Fruit fly (Drosophila melanogaster) whole organism, embryonic: ENCODE measurements around the gene Cpr64Ab.

Experiments used
- Asciz ChIP-seq: fragments of 200-800 bp; sonication (Bioruptor generic); optimal IDR thresholded peaks from 2 replicates; lab custom pipeline; 2017; ENCODE audit warnings: missing biosample characterization, mild to moderate bottlenecking, missing genetic modification characterization, missing genetic modification reagents
- CG14441 ChIP-seq: fragments of 200-800 bp; sonication (Bioruptor generic); IDR thresholded peaks from 2 replicates; pipeline ENCODE4 v1.3.6; 2022; ENCODE audit warnings: missing biosample characterization, missing genetic modification characterization
- CG17385 ChIP-seq: fragments of 200-800 bp; sonication (Bioruptor generic); optimal IDR thresholded peaks from 3 replicates; lab custom pipeline; 2018; ENCODE audit warnings: missing biosample characterization, mild to moderate bottlenecking, missing genetic modification characterization
- CG17612 ChIP-seq: fragments of 200-800 bp; sonication (Bioruptor generic); IDR thresholded peaks from 2 replicates; pipeline ENCODE4 v1.3.6; 2022; ENCODE audit warnings: missing biosample characterization, missing genetic modification characterization
- CG17912 ChIP-seq: fragments of 200-800 bp; sonication (Bioruptor generic); optimal IDR thresholded peaks from 2 replicates; lab custom pipeline; 2018; ENCODE audit warnings: missing biosample characterization, mild to moderate bottlenecking, missing genetic modification characterization
- CG1832 ChIP-seq: fragments of 200-800 bp; sonication (Bioruptor generic); optimal IDR thresholded peaks from 2 replicates; lab custom pipeline; 2017; ENCODE audit warnings: missing biosample characterization, mild to moderate bottlenecking, missing genetic modification characterization, inconsistent platforms
- CG18764 ChIP-seq: fragments of 200-800 bp; sonication (Bioruptor generic); optimal IDR thresholded peaks from 3 replicates; lab custom pipeline; 2016; ENCODE audit warnings: missing biosample characterization, missing genetic modification characterization
- CG2129 ChIP-seq: fragments of 200-800 bp; sonication (Bioruptor generic); IDR thresholded peaks from 2 replicates; pipeline ENCODE4 v1.3.6; 2022; ENCODE audit warnings: missing biosample characterization, missing genetic modification characterization; ENCODE audit not compliant: partially characterized antibody
- CG2875 ChIP-seq: fragments of 200-800 bp; sonication (Bioruptor generic); optimal IDR thresholded peaks from 2 replicates; lab custom pipeline; 2017; ENCODE audit warnings: missing biosample characterization, mild to moderate bottlenecking, missing genetic modification characterization, missing genetic modification reagents
- CG31224 ChIP-seq: fragments of 200-800 bp; sonication (Bioruptor generic); IDR thresholded peaks from 2 replicates; pipeline ENCODE4 v1.3.6; 2022; ENCODE audit warnings: missing biosample characterization, missing genetic modification characterization
- CG3163 ChIP-seq: fragments of 200-800 bp; sonication (Bioruptor generic); optimal IDR thresholded peaks from 3 replicates; lab custom pipeline; 2016; ENCODE audit warnings: missing biosample characterization, missing genetic modification characterization
- CG3407 ChIP-seq: fragments of 200-800 bp; sonication (Bioruptor generic); optimal IDR thresholded peaks from 2 replicates; lab custom pipeline; 2018; ENCODE audit warnings: missing biosample characterization, mild to moderate bottlenecking, missing genetic modification characterization
- CG42726 ChIP-seq: fragments of 200-800 bp; sonication (Bioruptor generic); IDR thresholded peaks from 2 replicates; pipeline ENCODE4 v1.3.6; 2022; ENCODE audit warnings: missing biosample characterization, missing genetic modification characterization; ENCODE audit not compliant: partially characterized antibody
- CG4707 ChIP-seq: fragments of 200-800 bp; sonication (Bioruptor generic); optimal IDR thresholded peaks from 2 replicates; lab custom pipeline; 2018; ENCODE audit warnings: missing biosample characterization, mild to moderate bottlenecking, missing genetic modification characterization, moderate library complexity
- CG6683 ChIP-seq: fragments of 200-800 bp; sonication (Bioruptor generic); optimal IDR thresholded peaks from 2 replicates; lab custom pipeline; 2017; ENCODE audit warnings: missing biosample characterization, mild to moderate bottlenecking, missing genetic modification characterization, missing genetic modification reagents
- CG7357 ChIP-seq: fragments of 200-800 bp; sonication (Bioruptor generic); IDR thresholded peaks from 3 replicates; pipeline ENCODE4 v1.3.6; 2022; ENCODE audit warnings: missing biosample characterization, missing genetic modification characterization
- CG8359 ChIP-seq: fragments of 200-800 bp; sonication (Bioruptor generic); optimal IDR thresholded peaks from 2 replicates; lab custom pipeline; 2017; ENCODE audit warnings: missing biosample characterization, mild to moderate bottlenecking, missing genetic modification characterization, borderline replicate concordance
- CoRest ChIP-seq: fragments of 200-800 bp; sonication (Bioruptor generic); optimal IDR thresholded peaks from 3 replicates; lab custom pipeline; 2018; ENCODE audit warnings: missing biosample characterization, mild to moderate bottlenecking, missing genetic modification characterization, moderate library complexity
- Doc2 ChIP-seq: fragments of 200-800 bp; sonication (Bioruptor generic); IDR thresholded peaks from 2 replicates; pipeline ENCODE4 v1.3.6; 2022; ENCODE audit warnings: missing biosample characterization, missing genetic modification characterization
- Ets65A ChIP-seq: fragments of 200-800 bp; sonication (Bioruptor generic); peaks from one replicate; lab custom pipeline; 2016; ENCODE audit warnings: missing biosample characterization, missing genetic modification characterization
- H15 ChIP-seq: fragments of 200-800 bp; sonication (Bioruptor generic); IDR thresholded peaks from 3 replicates; pipeline ENCODE4 v1.3.6; 2022; ENCODE audit warnings: missing biosample characterization, missing genetic modification characterization
- HmgD ChIP-seq: fragments of 200-800 bp; sonication (Bioruptor generic); optimal IDR thresholded peaks from 3 replicates; lab custom pipeline; 2016; ENCODE audit warnings: missing biosample characterization, missing genetic modification characterization
- HmgZ ChIP-seq: fragments of 200-800 bp; sonication (Bioruptor generic); optimal IDR thresholded peaks from 2 replicates; lab custom pipeline; 2018; ENCODE audit warnings: missing biosample characterization, mild to moderate bottlenecking, missing genetic modification characterization
- Hr78 ChIP-seq, 2 experiments: fragments of 200-800 bp in 1 of 2; fragments of >200 bp in 1 of 2; sonication (Bioruptor generic) in 1 of 2; optimal IDR thresholded peaks; 2 replicates each; lab custom pipeline; 2017 to 2019; ENCODE audit warnings: missing biosample characterization in 2 of 2, missing genetic modification characterization in 2 of 2, mild to moderate bottlenecking in 1 of 2, moderate library complexity in 1 of 2
- MTF-1 ChIP-seq: fragments of 200-800 bp; sonication (Bioruptor generic); optimal IDR thresholded peaks from 2 replicates; lab custom pipeline; 2018; ENCODE audit warnings: missing biosample characterization, mild to moderate bottlenecking, missing genetic modification characterization, borderline replicate concordance
- Mad ChIP-seq: fragments of 200-800 bp; sonication (Bioruptor generic); optimal IDR thresholded peaks from 2 replicates; lab custom pipeline; 2016; ENCODE audit warnings: missing biosample characterization, missing genetic modification characterization
- NfI ChIP-seq: fragments of 200-800 bp; sonication (Bioruptor generic); optimal IDR thresholded peaks from 3 replicates; lab custom pipeline; 2018; ENCODE audit warnings: missing biosample characterization, mild to moderate bottlenecking, missing genetic modification characterization, moderate library complexity
- PHDP ChIP-seq: fragments of 200-800 bp; sonication (Bioruptor generic); optimal IDR thresholded peaks from 3 replicates; lab custom pipeline; 2018; ENCODE audit warnings: missing biosample characterization, mild to moderate bottlenecking, missing genetic modification characterization, moderate library complexity
- Sox100B ChIP-seq: fragments of 200-800 bp; sonication (Bioruptor generic); optimal IDR thresholded peaks from 3 replicates; lab custom pipeline; 2018; ENCODE audit warnings: missing biosample characterization, mild to moderate bottlenecking, missing genetic modification characterization
- Taf1 ChIP-seq: fragments of 200-800 bp; sonication (Bioruptor generic); IDR thresholded peaks from 2 replicates; pipeline ENCODE4 v1.3.6; 2022; ENCODE audit warnings: missing biosample characterization, missing genetic modification characterization
- Usf ChIP-seq: fragments of 200-800 bp; sonication (Bioruptor generic); optimal IDR thresholded peaks from 2 replicates; lab custom pipeline; 2017; ENCODE audit warnings: missing genotype, missing biosample characterization, missing genetic modification characterization
- Xrp1 ChIP-seq: fragments of 200-800 bp; sonication (Bioruptor generic); IDR thresholded peaks from 2 replicates; pipeline ENCODE4 v1.3.6; 2022; ENCODE audit warnings: missing biosample characterization, missing genetic modification characterization
- ash1 ChIP-seq: fragments of 200-800 bp; sonication (Bioruptor generic); optimal IDR thresholded peaks from 2 replicates; lab custom pipeline; 2018; ENCODE audit warnings: missing biosample characterization, mild to moderate bottlenecking, missing genetic modification characterization
- az2 ChIP-seq: fragments of 200-800 bp; sonication (Bioruptor generic); optimal IDR thresholded peaks from 3 replicates; lab custom pipeline; 2016; ENCODE audit warnings: missing biosample characterization, missing genetic modification characterization
- bsh ChIP-seq, 2 experiments: fragments of 200-800 bp; sonication (Bioruptor generic); optimal IDR thresholded peaks; 2 replicates each; lab custom pipeline; 2017 to 2018; ENCODE audit warnings: mild to moderate bottlenecking in 2 of 2, missing biosample characterization in 2 of 2, missing genetic modification characterization in 2 of 2, moderate library complexity in 1 of 2
- dmrt11E ChIP-seq: fragments of 200-800 bp; sonication (Bioruptor generic); optimal IDR thresholded peaks from 3 replicates; lab custom pipeline; 2018; ENCODE audit warnings: missing biosample characterization, mild to moderate bottlenecking, missing genetic modification characterization, moderate library complexity
- esg ChIP-seq: fragments of 200-800 bp; sonication (Bioruptor generic); conservative IDR thresholded peaks from 2 replicates; pipeline ENCODE4 v1.3.6; 2022; ENCODE audit warnings: missing biosample characterization, missing genetic modification characterization
- fd102C ChIP-seq: fragments of 200-800 bp; sonication (Bioruptor generic); optimal IDR thresholded peaks from 2 replicates; lab custom pipeline; 2018; ENCODE audit warnings: missing biosample characterization, mild to moderate bottlenecking, missing genetic modification characterization, moderate library complexity
- fu2 ChIP-seq: fragments of 200-800 bp; sonication (Bioruptor generic); optimal IDR thresholded peaks from 2 replicates; lab custom pipeline; 2016; ENCODE audit warnings: missing biosample characterization, missing genetic modification characterization
- lbe ChIP-seq: fragments of 200-800 bp; sonication (Bioruptor generic); optimal IDR thresholded peaks from 2 replicates; lab custom pipeline; 2016; ENCODE audit warnings: missing biosample characterization, mild to moderate bottlenecking, missing genetic modification characterization
- nerfin-1 ChIP-seq: fragments of 200-800 bp; sonication (Bioruptor generic); optimal IDR thresholded peaks from 3 replicates; lab custom pipeline; 2019; ENCODE audit warnings: missing biosample characterization, mild to moderate bottlenecking, missing genetic modification characterization, moderate library complexity
- odd ChIP-seq: fragments of 200-800 bp; sonication (Bioruptor generic); optimal IDR thresholded peaks from 2 replicates; lab custom pipeline; 2017; ENCODE audit warnings: missing biosample characterization, mild to moderate bottlenecking, missing genetic modification characterization
- pho ChIP-seq: fragments of 200-800 bp; sonication (Bioruptor generic); optimal IDR thresholded peaks from 2 replicates; lab custom pipeline; 2016; ENCODE audit warnings: missing biosample characterization, missing genetic modification characterization
- repo ChIP-seq: fragments of 200-800 bp; sonication (Bioruptor generic); optimal IDR thresholded peaks from 2 replicates; lab custom pipeline; 2016; ENCODE audit warnings: missing biosample characterization, missing genetic modification characterization
- run ChIP-seq: fragments of 200-800 bp; sonication (Bioruptor generic); optimal IDR thresholded peaks from 3 replicates; lab custom pipeline; 2018; ENCODE audit warnings: missing biosample characterization, mild to moderate bottlenecking, missing genetic modification characterization
- salm ChIP-seq: fragments of 200-800 bp; sonication (Bioruptor generic); optimal IDR thresholded peaks from 2 replicates; lab custom pipeline; 2018; ENCODE audit warnings: missing biosample characterization, mild to moderate bottlenecking, missing genetic modification characterization
- sens ChIP-seq: fragments of 200-800 bp; sonication (Bioruptor generic); peaks from one replicate; lab custom pipeline; 2016; ENCODE audit warnings: missing biosample characterization, missing genetic modification characterization
- sens-2 ChIP-seq: fragments of 200-800 bp; sonication (Bioruptor generic); IDR thresholded peaks from 2 replicates; pipeline ENCODE4 v1.3.6; 2022; ENCODE audit warnings: missing biosample characterization, missing genetic modification characterization
- stc ChIP-seq: fragments of 200-800 bp; sonication (Bioruptor generic); IDR thresholded peaks from 2 replicates; pipeline ENCODE4 v1.3.6; 2022; ENCODE audit warnings: missing biosample characterization, missing genetic modification characterization
- wek ChIP-seq: fragments of 200-800 bp; sonication (Bioruptor generic); optimal IDR thresholded peaks from 3 replicates; lab custom pipeline; 2018; ENCODE audit warnings: missing biosample characterization, mild to moderate bottlenecking, missing genetic modification characterization, moderate library complexity
- z ChIP-seq: fragments of 200-800 bp; sonication (Bioruptor generic); IDR thresholded peaks from 3 replicates; pipeline ENCODE4 v1.3.6; 2022; ENCODE audit warnings: missing biosample characterization, missing genetic modification characterization

Cpr64Ab gene

DNA sequence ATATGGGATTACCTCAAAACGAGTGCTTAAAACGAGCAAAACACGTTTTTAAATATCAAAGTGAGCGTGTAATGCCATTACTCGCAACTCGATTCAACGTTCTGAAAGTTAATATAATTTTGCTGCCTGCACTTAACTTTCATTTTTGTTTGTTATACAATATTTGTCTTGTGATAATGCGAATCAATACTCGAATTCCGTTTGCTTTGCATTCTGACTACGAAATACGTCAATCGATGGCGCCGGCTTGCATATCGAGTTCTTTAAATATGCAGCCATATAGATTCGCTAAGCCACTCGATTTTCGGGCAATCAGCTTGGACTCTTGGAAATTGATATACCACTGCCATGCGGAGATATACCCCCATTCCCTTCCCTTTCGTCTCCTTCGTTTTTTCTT, 9.3 kb upstream of the Cpr64Ab start:
- TF ChIP-seq nerfin-1 (tag; lab: Kevin White, UChicago) (no peak), NfI (GFP tag; lab: Kevin White, UChicago) (no peak), CG2875 (GFP tag; lab: Kevin White, UChicago) (peak; percentile 16), esg (no peak), fu2 (GFP tag; lab: Kevin White, UChicago) (no peak), sens-2 (GFP tag; lab: Robert Waterston, UW) (no peak), odd (GFP tag; lab: Kevin White, UChicago) (no peak), CG17612 (GFP tag; lab: Robert Waterston, UW) (no peak), Xrp1 (GFP tag; lab: Robert Waterston, UW) (0 out of 2 replicates have a peak, but pooled peaks have one; percentile 13), pho (no peak), Sox100B (peak; percentile 22), HmgZ (tag; lab: Kevin White, UChicago) (no peak), dmrt11E (peak; percentile 26), fd102C (GFP tag; lab: Kevin White, UChicago) (no peak), stc (GFP tag; lab: Robert Waterston, UW) (0 out of 2 replicates have a peak, but pooled peaks have one; percentile 16), CG42726 (no peak), CG17385 (GFP tag; lab: Kevin White, UChicago) (no peak), lbe (GFP tag; lab: Kevin White, UChicago) (peak; percentile 31), Usf (GFP tag; lab: Kevin White, UChicago) (no peak), Doc2 (GFP tag; lab: Robert Waterston, UW) (no peak), repo (no peak), CG17912 (no peak), CG1832 (no peak), CoRest (tag; lab: Kevin White, UChicago) (no peak), CG31224 (no peak), CG2129 (GFP tag; lab: Robert Waterston, UW) (no peak), bsh (GFP tag; optimal IDR thresholded peaks at IDR 0.05; lab: Kevin White, UChicago) (peak in 1 of 2 experiments; percentile 21), sens (GFP tag; lab: Kevin White, UChicago) (peak; percentile 40), Hr78 (GFP tag; optimal IDR thresholded peaks at IDR 0.05; lab: Kevin White, UChicago) (no peak), CG7357 (no peak), CG3407 (GFP tag; lab: Kevin White, UChicago) (peak; percentile 8), H15 (no peak), wek (GFP tag; lab: Kevin White, UChicago) (peak; percentile 28), HmgD (GFP tag; lab: Kevin White, UChicago) (no peak), salm (tag; lab: Kevin White, UChicago) (no peak), CG4707 (GFP tag; lab: Kevin White, UChicago) (peak; percentile 3), PHDP (no peak), MTF-1 (GFP tag; lab: Kevin White, UChicago) (peak; percentile 10), CG3163 (GFP tag; lab: Kevin White, UChicago) (no peak), Asciz (GFP tag; lab: Kevin White, UChicago) (peak; percentile 50), ash1 (GFP tag; lab: Kevin White, UChicago) (no peak), CG18764 (GFP tag; lab: Kevin White, UChicago) (no peak), CG6683 (GFP tag; lab: Kevin White, UChicago) (no peak), run (no peak), Ets65A (GFP tag; lab: Kevin White, UChicago) (no peak), Mad (GFP tag; lab: Kevin White, UChicago) (no peak), Taf1 (GFP tag; lab: Robert Waterston, UW) (no peak), az2 (GFP tag; lab: Kevin White, UChicago) (no peak), CG8359 (GFP tag; lab: Kevin White, UChicago) (peak; percentile 26), z (no peak), CG14441 (no peak)
